Fruit fly (Drosophila melanogaster) whole organism, embryonic: ENCODE results near the gene vari.

Experiments
- Ada2b ChIP-seq: fragments of 200-800 bp; sonication (Bioruptor generic); IDR thresholded peaks from 2 replicates; pipeline ENCODE4 v1.3.6; 2022; ENCODE audit warnings: missing biosample characterization, missing genetic modification characterization
- B-H1 ChIP-seq: fragments of 200-800 bp; sonication (Bioruptor generic); IDR thresholded peaks from 3 replicates; pipeline ENCODE4 v1.3.6; 2022; ENCODE audit warnings: missing biosample characterization, missing genetic modification characterization
- CG10274 ChIP-seq: fragments of 200-800 bp; sonication (Bioruptor generic); optimal IDR thresholded peaks from 3 replicates; lab custom pipeline; 2017; ENCODE audit warnings: missing biosample characterization, mild to moderate bottlenecking, missing genetic modification characterization
- CG10959 ChIP-seq: fragments of 200-800 bp; sonication (Bioruptor generic); IDR thresholded peaks from 2 replicates; pipeline ENCODE4 v1.3.6; 2022; ENCODE audit warnings: missing biosample characterization, missing genetic modification characterization
- CG11696 ChIP-seq: fragments of 200-800 bp; sonication (Bioruptor generic); IDR thresholded peaks from 2 replicates; pipeline ENCODE4 v1.3.6; 2022; ENCODE audit warnings: missing biosample characterization, missing genetic modification characterization
- CG12155 ChIP-seq: fragments of 200-800 bp; sonication (Bioruptor generic); optimal IDR thresholded peaks from 3 replicates; lab custom pipeline; 2016; ENCODE audit warnings: missing biosample characterization, missing genetic modification characterization
- CG13424 ChIP-seq: fragments of 200-800 bp; sonication (Bioruptor generic); optimal IDR thresholded peaks from 2 replicates; lab custom pipeline; 2019; ENCODE audit warnings: missing biosample characterization, mild to moderate bottlenecking, missing genetic modification characterization, moderate library complexity
- CG15269 ChIP-seq: fragments of 200-800 bp; sonication (Bioruptor generic); optimal IDR thresholded peaks from 2 replicates; lab custom pipeline; 2018; ENCODE audit warnings: missing biosample characterization, mild to moderate bottlenecking, missing genetic modification characterization, moderate library complexity
- CG16863 ChIP-seq: fragments of 200-800 bp; sonication (Bioruptor generic); optimal IDR thresholded peaks from 3 replicates; lab custom pipeline; 2016; ENCODE audit warnings: missing biosample characterization, missing genetic modification characterization
- CG3407 ChIP-seq: fragments of 200-800 bp; sonication (Bioruptor generic); optimal IDR thresholded peaks from 2 replicates; lab custom pipeline; 2018; ENCODE audit warnings: missing biosample characterization, mild to moderate bottlenecking, missing genetic modification characterization
- CG34376 ChIP-seq: fragments of 200-800 bp; sonication (Bioruptor generic); optimal IDR thresholded peaks from 2 replicates; lab custom pipeline; 2018; ENCODE audit warnings: missing biosample characterization, mild to moderate bottlenecking, missing genetic modification characterization
- CG4282 ChIP-seq: fragments of 200-800 bp; sonication (Bioruptor generic); optimal IDR thresholded peaks from 2 replicates; lab custom pipeline; 2016; ENCODE audit warnings: missing biosample characterization, missing genetic modification characterization
- CG7372 ChIP-seq: fragments of 200-800 bp; sonication (Bioruptor generic); IDR thresholded peaks from 2 replicates; pipeline ENCODE4 v1.3.6; 2022; ENCODE audit warnings: missing biosample characterization, missing genetic modification characterization
- CG8290 ChIP-seq, 3 experiments: fragments of 200-800 bp; sonication (Bioruptor generic); optimal IDR thresholded peaks; 2 replicates each; lab custom pipeline; 2016 to 2019; ENCODE audit warnings: missing biosample characterization in 3 of 3, missing genetic modification characterization in 3 of 3, mild to moderate bottlenecking in 2 of 3, moderate library complexity in 1 of 3
- CG8359 ChIP-seq: fragments of 200-800 bp; sonication (Bioruptor generic); optimal IDR thresholded peaks from 2 replicates; lab custom pipeline; 2017; ENCODE audit warnings: missing biosample characterization, mild to moderate bottlenecking, missing genetic modification characterization, borderline replicate concordance
- CG8478 ChIP-seq: fragments of >200 bp; optimal IDR thresholded peaks from 2 replicates; lab custom pipeline; 2018
- D19A ChIP-seq: fragments of 200-800 bp; optimal IDR thresholded peaks from 3 replicates; lab custom pipeline; 2019; ENCODE audit warnings: missing biosample characterization, mild to moderate bottlenecking, missing genetic modification characterization, moderate library complexity
- Fer1 ChIP-seq: fragments of 200-800 bp; sonication (Bioruptor generic); optimal IDR thresholded peaks from 2 replicates; lab custom pipeline; 2017; ENCODE audit warnings: missing biosample characterization, mild to moderate bottlenecking, missing genetic modification characterization
- MBD-R2 ChIP-seq: fragments of 200-800 bp; sonication (Bioruptor generic); IDR thresholded peaks from 2 replicates; pipeline ENCODE4 v1.3.6; 2022; ENCODE audit warnings: missing biosample characterization, missing genetic modification characterization
- MTF-1 ChIP-seq: fragments of 200-800 bp; sonication (Bioruptor generic); optimal IDR thresholded peaks from 2 replicates; lab custom pipeline; 2018; ENCODE audit warnings: missing biosample characterization, mild to moderate bottlenecking, missing genetic modification characterization, borderline replicate concordance
- Med ChIP-seq: fragments of 200-800 bp; sonication (Bioruptor generic); peaks from one replicate; lab custom pipeline; 2016; ENCODE audit warnings: missing biosample characterization, missing genetic modification characterization, mild to moderate bottlenecking, inconsistent platforms, moderate library complexity
- Poxn ChIP-seq: fragments of 200-800 bp; sonication (Bioruptor generic); IDR thresholded peaks from 2 replicates; pipeline ENCODE4 v1.3.6; 2022; ENCODE audit warnings: missing biosample characterization, missing genetic modification characterization
- Sox100B ChIP-seq: fragments of 200-800 bp; sonication (Bioruptor generic); optimal IDR thresholded peaks from 3 replicates; lab custom pipeline; 2018; ENCODE audit warnings: missing biosample characterization, mild to moderate bottlenecking, missing genetic modification characterization
- Sry-β ChIP-seq: fragments of 200-800 bp; sonication (Bioruptor generic); optimal IDR thresholded peaks from 2 replicates; lab custom pipeline; 2018; ENCODE audit warnings: missing biosample characterization, mild to moderate bottlenecking, missing genetic modification characterization, moderate library complexity
- Stat92E ChIP-seq, 3 experiments: fragments of >200 bp in 2 of 3; fragments of 200-800 bp in 1 of 3; sonication (Bioruptor generic) in 1 of 3; optimal IDR thresholded peaks; 2 replicates each; lab custom pipeline; 2017 to 2019; ENCODE audit warnings: missing biosample characterization in 3 of 3, missing genetic modification characterization in 3 of 3, mild to moderate bottlenecking in 1 of 3, moderate library complexity in 1 of 3
- Tbp ChIP-seq: fragments of >200 bp; optimal IDR thresholded peaks from 2 replicates; lab custom pipeline; 2018; ENCODE audit warnings: missing biosample characterization, missing genetic modification characterization
- abd-A ChIP-seq: fragments of 200-800 bp; sonication (Bioruptor generic); optimal IDR thresholded peaks from 3 replicates; lab custom pipeline; 2019; ENCODE audit warnings: missing biosample characterization, mild to moderate bottlenecking, missing genetic modification characterization, moderate library complexity
- ase ChIP-seq: fragments of 200-800 bp; sonication (Bioruptor generic); IDR thresholded peaks from 3 replicates; pipeline ENCODE4 v1.3.6; 2022; ENCODE audit warnings: missing biosample characterization, missing genetic modification characterization
- chinmo ChIP-seq: fragments of 200-800 bp; sonication (Bioruptor generic); IDR thresholded peaks from 4 replicates; pipeline ENCODE4 v1.3.6; 2022; ENCODE audit warnings: missing biosample characterization, missing genetic modification characterization; ENCODE audit not compliant: partially characterized antibody
- da ChIP-seq: fragments of 200-800 bp; sonication (Bioruptor generic); optimal IDR thresholded peaks from 2 replicates; lab custom pipeline; 2016; ENCODE audit warnings: missing biosample characterization, missing genetic modification characterization
- danr ChIP-seq: fragments of 200-800 bp; sonication (Bioruptor generic); IDR thresholded peaks from 2 replicates; pipeline ENCODE4 v1.3.6; 2022; ENCODE audit warnings: missing biosample characterization, missing genetic modification characterization
- dm ChIP-seq: fragments of 200-800 bp; sonication (Bioruptor generic); optimal IDR thresholded peaks from 3 replicates; lab custom pipeline; 2016; ENCODE audit warnings: missing biosample characterization, missing genetic modification characterization
- gce ChIP-seq: fragments of 200-800 bp; sonication (Bioruptor generic); IDR thresholded peaks from 3 replicates; pipeline ENCODE4 v1.3.6; 2022; ENCODE audit warnings: missing biosample characterization, missing genetic modification characterization
- gcm ChIP-seq: fragments of 200-800 bp; sonication (Bioruptor generic); optimal IDR thresholded peaks from 2 replicates; lab custom pipeline; 2019; ENCODE audit warnings: missing biosample characterization, mild to moderate bottlenecking, missing genetic modification characterization, moderate library complexity
- grn ChIP-seq: fragments of 200-800 bp; sonication (Bioruptor generic); optimal IDR thresholded peaks from 3 replicates; lab custom pipeline; 2017; ENCODE audit warnings: missing biosample characterization, missing genetic modification characterization
- kni ChIP-seq: fragments of 200-800 bp; sonication (Bioruptor generic); optimal IDR thresholded peaks from 3 replicates; lab custom pipeline; 2017; ENCODE audit warnings: mild to moderate bottlenecking, missing biosample characterization, missing genetic modification reagents, missing genetic modification characterization
- lov ChIP-seq, 2 experiments: fragments of 200-800 bp in 1 of 2; fragments of >200 bp in 1 of 2; sonication (Bioruptor generic) in 1 of 2; IDR thresholded peaks in 1 of 2; optimal IDR thresholded peaks in 1 of 2; 2 replicates in 1 of 2; 3 replicates in 1 of 2; pipeline versions ENCODE4 v1.3.6 to Lab custom; 2017 to 2022; ENCODE audit warnings: missing biosample characterization in 1 of 2, missing genetic modification characterization in 1 of 2
- nau ChIP-seq: fragments of 200-800 bp; sonication (Bioruptor generic); optimal IDR thresholded peaks from 3 replicates; lab custom pipeline; 2017; ENCODE audit warnings: missing biosample characterization, mild to moderate bottlenecking, missing genetic modification characterization, missing genetic modification reagents
- nom ChIP-seq: fragments of 200-800 bp; sonication (Bioruptor generic); optimal IDR thresholded peaks from 2 replicates; lab custom pipeline; 2017; ENCODE audit warnings: missing biosample characterization, missing genetic modification characterization, mild to moderate bottlenecking, moderate library complexity, missing genetic modification reagents
- p53 ChIP-seq: fragments of 200-800 bp; sonication (Bioruptor generic); optimal IDR thresholded peaks from 2 replicates; lab custom pipeline; 2016; ENCODE audit warnings: missing biosample characterization, missing genetic modification characterization
- row ChIP-seq: fragments of 200-800 bp; sonication (Bioruptor generic); IDR thresholded peaks from 3 replicates; pipeline ENCODE4 v1.3.6; 2022; ENCODE audit warnings: missing biosample characterization, missing genetic modification characterization
- sd ChIP-seq: fragments of 200-800 bp; sonication (Bioruptor generic); optimal IDR thresholded peaks from 3 replicates; lab custom pipeline; 2018; ENCODE audit warnings: missing biosample characterization, mild to moderate bottlenecking, missing genetic modification characterization, moderate library complexity
- sens ChIP-seq: fragments of 200-800 bp; sonication (Bioruptor generic); peaks from one replicate; lab custom pipeline; 2016; ENCODE audit warnings: missing biosample characterization, missing genetic modification characterization
- sob ChIP-seq: fragments of 200-800 bp; sonication (Bioruptor generic); IDR thresholded peaks from 2 replicates; pipeline ENCODE4 v1.3.6; 2022; ENCODE audit warnings: missing biosample characterization, missing genetic modification characterization
- wek ChIP-seq: fragments of 200-800 bp; sonication (Bioruptor generic); optimal IDR thresholded peaks from 3 replicates; lab custom pipeline; 2018; ENCODE audit warnings: missing biosample characterization, mild to moderate bottlenecking, missing genetic modification characterization, moderate library complexity

Gene vari

DNA sequence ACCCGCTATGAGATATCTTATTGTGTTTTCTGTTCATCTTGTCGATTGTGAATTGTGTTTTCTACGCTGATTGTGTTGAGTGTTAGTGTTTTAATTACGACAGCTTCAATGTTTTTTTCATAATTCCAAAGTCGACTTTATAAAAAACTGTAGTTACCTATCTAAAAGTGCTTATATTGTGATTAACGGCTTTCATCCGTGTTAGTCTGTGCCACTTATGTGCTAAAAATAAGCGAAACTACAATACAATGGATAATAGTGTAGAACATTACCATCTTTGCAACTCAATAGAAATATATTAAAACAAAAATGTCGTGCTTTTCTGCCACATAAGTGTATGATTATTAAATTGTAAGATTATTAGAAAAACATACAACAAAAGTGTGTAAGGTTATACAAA is 19.3 kb upstream of the vari start, which contains the start of gene CG33322:
CG33322 (minus strand) TSS at position 101 of the 400 bp plus-strand sequence.
- TF ChIP-seq dm (GFP tag; lab: Kevin White, UChicago) (no peak), kni (no peak), abd-A (tag; lab: Kevin White, UChicago) (no peak), CG10959 (GFP tag; lab: Robert Waterston, UW) (no peak), CG7372 (GFP tag; lab: Robert Waterston, UW) (no peak), danr (GFP tag; lab: Robert Waterston, UW) (no peak), CG8478 (lab: Kevin White, UChicago) (no peak), nau (GFP tag; lab: Kevin White, UChicago) (no peak), MTF-1 (GFP tag; lab: Kevin White, UChicago) (no peak), CG34376 (GFP tag; lab: Kevin White, UChicago) (no peak), gce (GFP tag; lab: Robert Waterston, UW) (no peak), CG10274 (GFP tag; lab: Kevin White, UChicago) (no peak)

DNA sequence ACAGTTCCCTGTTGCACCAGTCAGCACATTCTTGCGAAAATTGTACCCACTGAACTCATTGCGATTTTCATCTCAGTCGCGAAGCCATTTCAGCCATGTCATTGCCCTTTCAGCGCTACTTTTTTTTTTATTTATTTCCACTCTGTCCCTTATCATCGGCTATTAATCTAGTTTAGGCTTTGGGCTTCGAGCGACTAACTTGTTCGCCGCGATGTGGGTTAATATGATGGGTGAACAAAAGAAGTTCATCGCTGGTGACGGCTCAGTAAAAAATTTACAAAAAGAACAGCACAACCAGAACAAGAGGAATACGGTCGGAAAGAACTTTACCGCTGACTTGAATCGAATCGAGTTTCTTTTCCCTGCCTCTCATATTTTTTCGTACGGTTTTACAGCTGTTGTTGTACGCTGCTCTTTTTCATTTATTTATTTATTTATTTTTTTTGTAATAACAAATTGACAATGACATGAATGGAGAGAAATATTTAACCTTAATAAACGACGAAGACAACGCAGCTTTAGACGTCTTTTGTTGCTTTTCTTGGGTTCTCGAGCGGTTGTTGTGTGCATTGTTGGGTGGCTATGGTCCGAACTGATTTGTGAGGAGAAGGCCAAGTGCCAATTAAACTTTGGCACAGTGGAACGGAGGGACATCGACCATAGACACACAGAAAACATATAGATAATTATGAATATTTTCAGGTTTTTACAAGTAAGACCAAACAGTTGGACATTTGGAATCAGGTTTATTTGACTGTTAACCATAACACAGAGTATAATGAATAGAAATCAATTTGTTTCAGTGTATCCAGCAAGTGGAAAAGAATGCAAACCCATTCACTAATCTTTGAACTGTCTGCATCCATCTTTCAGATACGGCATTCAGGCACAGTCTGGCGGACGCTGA is 15.7 kb upstream of the vari start:
- TF ChIP-seq Med (GFP tag; lab: Kevin White, UChicago) (peak; percentile 42), CG11696 (0 out of 2 replicates have a peak, but pooled peaks have one; percentile 11), Ada2b (GFP tag; lab: Robert Waterston, UW) (0 out of 2 replicates have a peak, but pooled peaks have one; percentile 20), nom (peak; percentile 78), CG8290 (GFP tag; optimal IDR thresholded peaks at IDR 0.05; lab: Kevin White, UChicago) (no peak), CG8290 (tag; optimal IDR thresholded peaks at IDR 0.05; lab: Kevin White, UChicago) (peak in 1 of 2 experiments; percentile 30), Stat92E (GFP tag; optimal IDR thresholded peaks at IDR 0.05; lab: Kevin White, UChicago) (no peak), chinmo (GFP tag; lab: Robert Waterston, UW) (0 out of 4 replicates have a peak, but pooled peaks have one; percentile 52), sd (peak; percentile 14), CG8359 (GFP tag; lab: Kevin White, UChicago) (no peak), sens (GFP tag; lab: Kevin White, UChicago) (peak; percentile 25), grn (GFP tag; lab: Kevin White, UChicago) (peak; percentile 2), gcm (GFP tag; lab: Kevin White, UChicago) (no peak), lov (optimal IDR thresholded peaks at IDR 0.05; lab: Kevin White, UChicago) (no peak), lov (GFP tag; IDR thresholded peaks at IDR 0.05; lab: Robert Waterston, UW) (no peak)

DNA sequence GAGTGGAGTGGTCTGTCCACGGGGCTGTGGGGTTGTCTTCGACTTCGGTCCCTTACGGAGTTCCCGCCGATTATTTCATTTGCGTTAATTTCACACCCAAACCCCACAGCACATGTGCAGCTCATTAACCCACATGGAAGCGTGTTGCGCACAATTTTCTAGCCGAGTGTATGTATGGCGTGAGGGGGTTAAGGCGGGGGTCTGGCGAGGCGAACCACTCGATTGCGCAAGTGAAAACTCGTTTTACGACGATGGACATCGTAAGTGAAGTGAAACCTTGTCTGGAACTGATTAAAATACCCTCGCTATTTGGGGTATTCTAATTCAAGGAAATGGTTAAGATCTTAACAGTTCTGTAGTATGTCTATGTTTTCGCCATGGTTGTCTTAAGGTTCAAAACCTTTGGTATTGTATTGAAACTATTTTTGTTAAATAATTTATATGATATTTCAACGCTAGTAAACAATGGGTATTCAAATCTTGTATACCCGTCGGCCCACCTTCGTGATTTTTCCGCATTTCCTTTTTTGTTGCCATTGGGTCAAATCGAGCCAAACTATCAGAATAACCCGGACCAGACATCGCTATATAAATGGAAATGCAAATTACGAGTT is 14.3 kb upstream of the vari start:
- no peak for TF ChIP-seq p53 (GFP tag; lab: Kevin White, UChicago)
- peak; percentile 21; the same call in 1 of the 3 replicates for TF ChIP-seq B-H1 (GFP tag; lab: Robert Waterston, UW)
- TF ChIP-seq Poxn (GFP tag; lab: Robert Waterston, UW), result no peak
- TF ChIP-seq D19A (tag; lab: Kevin White, UChicago), result peak; percentile 68
- TF ChIP-seq row (GFP tag; lab: Robert Waterston, UW), result peak; percentile 70
- TF ChIP-seq sob (GFP tag; lab: Robert Waterston, UW), result no peak
- no peak for TF ChIP-seq CG3407 (GFP tag; lab: Kevin White, UChicago)
- TF ChIP-seq ase (GFP tag; lab: Robert Waterston, UW), result peak; percentile 56; the same call in 2 of the 3 replicates
- no peak for TF ChIP-seq da (GFP tag; lab: Kevin White, UChicago)
- peak; percentile 80 for TF ChIP-seq CG15269
- peak; percentile 34 for TF ChIP-seq Sox100B
- peak; percentile 45 for TF ChIP-seq wek (GFP tag; lab: Kevin White, UChicago)
- no peak for TF ChIP-seq CG12155 (GFP tag; lab: Kevin White, UChicago)
- peak; percentile 55 for TF ChIP-seq CG13424 (tag; lab: Kevin White, UChicago)
- TF ChIP-seq Fer1, result peak; percentile 61
- TF ChIP-seq MBD-R2, result no peak
- no peak for TF ChIP-seq CG4282 (GFP tag; lab: Kevin White, UChicago)
- no peak for TF ChIP-seq CG16863 (GFP tag; lab: Kevin White, UChicago)
- TF ChIP-seq Tbp (GFP tag; lab: Kevin White, UChicago), result no peak
- TF ChIP-seq Sry-β (GFP tag; lab: Kevin White, UChicago), result no peak
